Worm (Caenorhabditis elegans): ENCODE results near the gene phat-5.

DNA sequence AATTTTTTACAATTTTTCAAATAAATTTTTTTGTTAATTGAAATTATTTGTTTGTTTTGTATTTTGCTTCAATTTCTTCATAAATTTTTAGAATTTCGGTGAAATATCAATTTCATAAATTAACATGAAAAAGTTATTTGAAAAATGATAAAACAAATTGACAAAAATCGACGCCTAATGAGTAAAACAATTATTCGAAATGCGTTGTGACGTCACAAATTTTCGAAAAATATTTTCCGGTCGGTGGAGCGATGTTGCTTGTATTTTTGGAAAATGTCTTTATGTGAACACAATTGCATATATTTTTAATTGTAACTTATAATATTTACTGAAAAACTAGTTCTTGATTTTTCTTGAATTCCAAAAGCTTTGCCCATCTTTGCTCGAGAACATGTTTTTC, 41.8 kb downstream of the phat-5 start:
- no peak for TF ChIP-seq flt-1 (GFP tag; IDR thresholded peaks at IDR 0.05)
- TF ChIP-seq T22C8.4 (GFP tag; IDR thresholded peaks at IDR 0.05) = no peak
- TF ChIP-seq tab-1 (GFP tag; IDR thresholded peaks at IDR 0.05) = no peak
- no peak for TF ChIP-seq ztf-29 (GFP tag; IDR thresholded peaks at IDR 0.05)
- no peak for TF ChIP-seq ref-1 (GFP tag; conservative IDR thresholded peaks at IDR 0.05)
- TF ChIP-seq klf-2 (GFP tag; conservative IDR thresholded peaks at IDR 0.05) = no peak
- TF ChIP-seq ztf-23 (GFP tag; IDR thresholded peaks at IDR 0.05) = no peak
- no peak for TF ChIP-seq med-1 (GFP tag; optimal IDR thresholded peaks at IDR 0.05; ENCODE audit: insufficient read depth)
